Worm (Caenorhabditis elegans) whole organism, mixed stage, embryonic: Measurements from ENCODE around the gene let-418.

Experiments used
- bed-3 ChIP-seq: fragments of 200-800 bp; sonication (Bioruptor generic); optimal IDR thresholded peaks from 3 replicates; lab custom pipeline; 2018; ENCODE audit warnings: mild to moderate bottlenecking, missing genetic modification characterization, moderate library complexity, missing compliant biosample characterization
- blmp-1 ChIP-seq: fragments of 150-350 bp; optimal IDR thresholded peaks from 2 replicates; lab custom pipeline; 2014; ENCODE audit warnings: missing biosample characterization, missing genetic modification characterization
- ces-1 ChIP-seq: fragments of 150-350 bp; optimal IDR thresholded peaks from 2 replicates; lab custom pipeline; 2014; ENCODE audit warnings: missing biosample characterization, missing genetic modification reagents, missing genetic modification characterization
- ham-2 ChIP-seq: fragments of 200-800 bp; sonication (Bioruptor generic); optimal IDR thresholded peaks from 2 replicates; lab custom pipeline; 2018; ENCODE audit warnings: mild to moderate bottlenecking, missing genetic modification characterization, missing compliant biosample characterization
- lin-13 ChIP-seq: fragments of 150-350 bp; optimal IDR thresholded peaks from 2 replicates; lab custom pipeline; 2014; ENCODE audit warnings: missing biosample characterization, missing genetic modification characterization
- lsy-2 ChIP-seq: fragments of 150-350 bp; optimal IDR thresholded peaks from 2 replicates; lab custom pipeline; 2014; ENCODE audit warnings: missing biosample characterization, missing genetic modification characterization
- mab-5 ChIP-seq: fragments of 150-350 bp; optimal IDR thresholded peaks from 2 replicates; lab custom pipeline; 2014; ENCODE audit warnings: missing biosample characterization, missing genetic modification characterization
- mep-1 ChIP-seq: fragments of 150-350 bp; optimal IDR thresholded peaks from 2 replicates; lab custom pipeline; 2017; ENCODE audit warnings: missing biosample characterization, missing genetic modification reagents, missing genetic modification characterization, inconsistent platforms
- pha-4 ChIP-seq: fragments of 150-350 bp; optimal IDR thresholded peaks from 2 replicates; lab custom pipeline; 2018; ENCODE audit warnings: missing biosample characterization, missing genetic modification reagents, missing genetic modification characterization
- snpc-4 ChIP-seq: fragments of 150-350 bp; optimal IDR thresholded peaks from 2 replicates; lab custom pipeline; 2014; ENCODE audit warnings: missing biosample characterization, missing genetic modification characterization
- unc-39 ChIP-seq: fragments of 150-350 bp; optimal IDR thresholded peaks from 2 replicates; lab custom pipeline; 2014; ENCODE audit warnings: missing biosample characterization, missing genetic modification characterization
- unc-62 ChIP-seq: fragments of 150-350 bp; optimal IDR thresholded peaks from 2 replicates; lab custom pipeline; 2014; ENCODE audit warnings: missing biosample characterization, missing genetic modification reagents, missing genetic modification characterization
- ztf-11 ChIP-seq: fragments of 150-350 bp; optimal IDR thresholded peaks from 2 replicates; lab custom pipeline; 2014; ENCODE audit warnings: missing biosample characterization, missing genetic modification characterization

DNA sequence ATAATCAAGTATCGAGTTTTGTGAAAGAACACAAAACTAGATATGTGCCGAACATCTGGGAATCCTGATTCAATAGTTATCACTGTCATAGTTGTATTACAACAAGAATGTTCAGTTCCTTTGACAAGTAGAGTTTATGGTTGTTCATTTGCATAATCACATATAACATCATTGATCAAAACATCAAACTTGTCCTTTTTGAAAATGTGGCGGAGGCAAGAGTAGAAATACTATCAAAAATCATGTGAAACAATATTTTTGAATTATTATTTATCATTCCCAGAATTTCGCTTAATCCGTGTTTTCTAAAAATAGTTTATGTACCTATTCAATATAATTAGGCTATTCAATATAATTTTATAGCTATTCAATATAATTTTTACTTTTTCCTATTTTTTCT, 41.3 kb upstream of the let-418 start, which contains the start of gene F44E7.7:
- TF ChIP-seq pha-4 (tag; lab: Kevin White, UChicago) (no peak), ham-2 (no peak), blmp-1 (tag; lab: Kevin White, UChicago) (no peak), bed-3 (GFP tag; lab: Kevin White, UChicago) (no peak), unc-62 (GFP tag; lab: Kevin White, UChicago) (no peak), mep-1 (tag; lab: Kevin White, UChicago) (no peak), lin-13 (tag; lab: Kevin White, UChicago) (no peak), unc-39 (no peak), ces-1 (GFP tag; lab: Kevin White, UChicago) (no peak), mab-5 (no peak), lsy-2 (no peak), snpc-4 (tag; lab: Kevin White, UChicago) (no peak), ztf-11 (tag; lab: Kevin White, UChicago) (no peak)
